Fruit fly (Drosophila melanogaster) whole organism, prepupa: ENCODE data around the gene CtsB.

ENCODE experiments used
- Blimp-1 ChIP-seq: fragments of 200-800 bp; sonication (Bioruptor generic); optimal IDR thresholded peaks from 3 replicates; lab custom pipeline; 2017; ENCODE audit warnings: missing biosample characterization, missing genetic modification characterization, mild to moderate bottlenecking, moderate library complexity, missing genetic modification reagents
- CG10669 ChIP-seq: fragments of 200-800 bp; sonication (Bioruptor generic); optimal IDR thresholded peaks from 3 replicates; lab custom pipeline; 2018; ENCODE audit warnings: missing biosample characterization, mild to moderate bottlenecking, missing genetic modification characterization, moderate library complexity
- CG11294 ChIP-seq: fragments of 200-800 bp; sonication (Bioruptor generic); IDR thresholded peaks from 2 replicates; pipeline ENCODE4 v1.3.6; 2022; ENCODE audit warnings: missing biosample characterization, missing genetic modification characterization
- CG11762 ChIP-seq: fragments of 200-800 bp; sonication (Bioruptor generic); optimal IDR thresholded peaks from 3 replicates; lab custom pipeline; 2016; ENCODE audit warnings: missing biosample characterization, missing genetic modification characterization; ENCODE audit not compliant: insufficient read depth
- CG11902 ChIP-seq: fragments of 200-800 bp; sonication (Bioruptor generic); optimal IDR thresholded peaks from 3 replicates; lab custom pipeline; 2016; ENCODE audit warnings: missing biosample characterization, missing genetic modification characterization
- CG15336 ChIP-seq: fragments of 200-800 bp; sonication (Bioruptor generic); IDR thresholded peaks from 2 replicates; pipeline ENCODE4 v1.3.6; 2022; ENCODE audit warnings: missing biosample characterization, missing genetic modification characterization
- CG16779 ChIP-seq: fragments of 200-800 bp; sonication (Bioruptor generic); optimal IDR thresholded peaks from 3 replicates; lab custom pipeline; 2017; ENCODE audit warnings: missing biosample characterization, mild to moderate bottlenecking, missing genetic modification characterization
- CG31627 ChIP-seq: fragments of 200-800 bp; sonication (Bioruptor generic); optimal IDR thresholded peaks from 3 replicates; lab custom pipeline; 2016; ENCODE audit warnings: missing biosample characterization, missing genetic modification characterization
- CG32006 ChIP-seq: fragments of 200-800 bp; sonication (Bioruptor generic); optimal IDR thresholded peaks from 3 replicates; lab custom pipeline; 2017; ENCODE audit warnings: missing biosample characterization, mild to moderate bottlenecking, missing genetic modification characterization
- CG34406 ChIP-seq: fragments of 200-800 bp; sonication (Bioruptor generic); optimal IDR thresholded peaks from 3 replicates; lab custom pipeline; 2016; ENCODE audit warnings: missing biosample characterization, missing genetic modification characterization
- CG3919 ChIP-seq: fragments of 200-800 bp; sonication (Bioruptor generic); optimal IDR thresholded peaks from 3 replicates; lab custom pipeline; 2016; ENCODE audit warnings: missing biosample characterization, missing genetic modification characterization
- CG6276 ChIP-seq: fragments of 200-800 bp; sonication (Bioruptor generic); optimal IDR thresholded peaks from 2 replicates; lab custom pipeline; 2017; ENCODE audit warnings: missing biosample characterization, mild to moderate bottlenecking, missing genetic modification characterization
- CG6792 ChIP-seq: fragments of 200-800 bp; sonication (Bioruptor generic); optimal IDR thresholded peaks from 3 replicates; lab custom pipeline; 2016; ENCODE audit warnings: missing biosample characterization, missing genetic modification characterization
- CG6854 ChIP-seq: fragments of 200-800 bp; sonication (Bioruptor generic); optimal IDR thresholded peaks from 2 replicates; lab custom pipeline; 2017; ENCODE audit warnings: missing biosample characterization, mild to moderate bottlenecking, missing genetic modification characterization
- CG8119 ChIP-seq: fragments of 200-800 bp; sonication (Bioruptor generic); IDR thresholded peaks from 3 replicates; pipeline ENCODE4 v1.3.6; 2022; ENCODE audit warnings: missing biosample characterization, missing genetic modification characterization
- CG8319 ChIP-seq: fragments of 200-800 bp; sonication (Bioruptor generic); optimal IDR thresholded peaks from 3 replicates; lab custom pipeline; 2016; ENCODE audit warnings: missing biosample characterization, missing genetic modification characterization
- CG8632 ChIP-seq: fragments of 200-800 bp; sonication (Bioruptor generic); optimal IDR thresholded peaks from 3 replicates; lab custom pipeline; 2016; ENCODE audit warnings: missing biosample characterization, missing genetic modification characterization
- CG9139 ChIP-seq: fragments of 200-800 bp; sonication (Bioruptor generic); optimal IDR thresholded peaks from 3 replicates; lab custom pipeline; 2017; ENCODE audit warnings: missing biosample characterization, mild to moderate bottlenecking, missing genetic modification characterization
- Eip75B ChIP-seq: fragments of 200-800 bp; sonication (Bioruptor generic); optimal IDR thresholded peaks from 3 replicates; lab custom pipeline; 2016; ENCODE audit warnings: missing biosample characterization, missing genetic modification characterization
- Eip78C ChIP-seq: fragments of 200-800 bp; sonication (Bioruptor generic); peaks from one replicate; lab custom pipeline; 2016; ENCODE audit warnings: missing biosample characterization, missing genetic modification characterization
- Ets21C ChIP-seq: fragments of 200-800 bp; sonication (Bioruptor generic); optimal IDR thresholded peaks from 3 replicates; lab custom pipeline; 2016; ENCODE audit warnings: missing biosample characterization, missing genetic modification characterization
- Ets96B ChIP-seq: fragments of 200-800 bp; optimal IDR thresholded peaks from 2 replicates; lab custom pipeline; 2019; ENCODE audit warnings: missing biosample characterization, mild to moderate bottlenecking, missing genetic modification characterization, moderate library complexity
- Gug ChIP-seq: fragments of 200-800 bp; sonication (Bioruptor generic); IDR thresholded peaks from 2 replicates; pipeline ENCODE4 v1.3.6; 2022; ENCODE audit warnings: missing biosample characterization, missing genetic modification characterization
- Hr38 ChIP-seq: sonication (Bioruptor generic); optimal IDR thresholded peaks from 2 replicates; lab custom pipeline; 2016; ENCODE audit warnings: missing biosample characterization, missing genetic modification characterization
- Hr4 ChIP-seq: fragments of 200-800 bp; sonication (Bioruptor generic); optimal IDR thresholded peaks from 3 replicates; lab custom pipeline; 2016; ENCODE audit warnings: missing biosample characterization, missing genetic modification characterization
- Lpt ChIP-seq: fragments of 200-800 bp; sonication (Bioruptor generic); optimal IDR thresholded peaks from 3 replicates; lab custom pipeline; 2016; ENCODE audit warnings: missing biosample characterization, missing genetic modification characterization
- Met ChIP-seq: fragments of 200-800 bp; sonication (Bioruptor generic); optimal IDR thresholded peaks from 3 replicates; lab custom pipeline; 2016; ENCODE audit warnings: missing biosample characterization, missing genetic modification characterization
- OdsH ChIP-seq: fragments of 200-800 bp; sonication (Bioruptor generic); optimal IDR thresholded peaks from 3 replicates; lab custom pipeline; 2016; ENCODE audit warnings: missing biosample characterization, missing genetic modification characterization
- Smox ChIP-seq: fragments of 200-800 bp; sonication (Bioruptor generic); optimal IDR thresholded peaks from 3 replicates; lab custom pipeline; 2016; ENCODE audit warnings: missing biosample characterization, missing genetic modification characterization
- Sox102F ChIP-seq: fragments of 200-800 bp; sonication (Bioruptor generic); optimal IDR thresholded peaks from 2 replicates; lab custom pipeline; 2016; ENCODE audit warnings: missing biosample characterization, mild to moderate bottlenecking, missing genetic modification characterization
- Sox14 ChIP-seq: fragments of 200-800 bp; sonication (Bioruptor generic); optimal IDR thresholded peaks from 3 replicates; lab custom pipeline; 2016; ENCODE audit warnings: missing biosample characterization, missing genetic modification characterization
- Sox15 ChIP-seq: fragments of 200-800 bp; sonication (Bioruptor generic); optimal IDR thresholded peaks from 3 replicates; lab custom pipeline; 2016; ENCODE audit warnings: missing biosample characterization, missing genetic modification characterization
- achi ChIP-seq: fragments of 200-800 bp; sonication (Bioruptor generic); optimal IDR thresholded peaks from 3 replicates; lab custom pipeline; 2016; ENCODE audit warnings: missing biosample characterization, missing genetic modification characterization
- acj6 ChIP-seq: fragments of 200-800 bp; sonication (Bioruptor generic); optimal IDR thresholded peaks from 3 replicates; lab custom pipeline; 2016; ENCODE audit warnings: missing biosample characterization, missing genetic modification characterization
- cyc ChIP-seq: fragments of 200-800 bp; sonication (Bioruptor generic); optimal IDR thresholded peaks from 3 replicates; lab custom pipeline; 2016; ENCODE audit warnings: missing biosample characterization, missing genetic modification characterization
- dac ChIP-seq: fragments of 200-800 bp; sonication (Bioruptor generic); optimal IDR thresholded peaks from 2 replicates; lab custom pipeline; 2017; ENCODE audit warnings: missing biosample characterization, mild to moderate bottlenecking, missing genetic modification characterization
- dsx ChIP-seq: fragments of 200-800 bp; optimal IDR thresholded peaks from 3 replicates; lab custom pipeline; 2019; ENCODE audit warnings: missing biosample characterization, mild to moderate bottlenecking, missing genetic modification characterization, moderate library complexity; ENCODE audit not compliant: poor library complexity, severe bottlenecking
- esn ChIP-seq: fragments of 200-800 bp; sonication (Bioruptor generic); optimal IDR thresholded peaks from 2 replicates; lab custom pipeline; 2016; ENCODE audit warnings: missing biosample characterization, mild to moderate bottlenecking, missing genetic modification characterization, moderate library complexity
- fd59A ChIP-seq: fragments of 200-800 bp; sonication (Bioruptor generic); optimal IDR thresholded peaks from 2 replicates; lab custom pipeline; 2017; ENCODE audit warnings: missing biosample characterization, mild to moderate bottlenecking, missing genetic modification characterization, missing genetic modification reagents
- fd85E ChIP-seq: fragments of 200-800 bp; sonication (Bioruptor generic); optimal IDR thresholded peaks from 3 replicates; lab custom pipeline; 2016; ENCODE audit warnings: missing biosample characterization, missing genetic modification characterization
- fkh ChIP-seq: fragments of 200-800 bp; sonication (Bioruptor generic); optimal IDR thresholded peaks from 3 replicates; lab custom pipeline; 2017; ENCODE audit warnings: missing biosample characterization, mild to moderate bottlenecking, missing genetic modification characterization, moderate library complexity
- net ChIP-seq: fragments of 200-800 bp; sonication (Bioruptor generic); optimal IDR thresholded peaks from 3 replicates; lab custom pipeline; 2016; ENCODE audit warnings: missing biosample characterization, missing genetic modification characterization
- pdm3 ChIP-seq: fragments of 200-800 bp; sonication (Bioruptor generic); optimal IDR thresholded peaks from 3 replicates; lab custom pipeline; 2016; ENCODE audit warnings: missing biosample characterization, missing genetic modification characterization
- salr ChIP-seq, 2 experiments: fragments of 200-800 bp; sonication (Bioruptor generic); optimal IDR thresholded peaks; 3 replicates each; lab custom pipeline; 2016 to 2018; ENCODE audit warnings: missing biosample characterization in 2 of 2, missing genetic modification characterization in 2 of 2, mild to moderate bottlenecking in 1 of 2
- spab ChIP-seq: fragments of 200-800 bp; sonication (Bioruptor generic); optimal IDR thresholded peaks from 2 replicates; lab custom pipeline; 2017; ENCODE audit warnings: missing biosample characterization, mild to moderate bottlenecking, missing genetic modification characterization, missing genetic modification reagents
- ss ChIP-seq, 2 experiments: fragments of 200-800 bp; sonication (Bioruptor generic); optimal IDR thresholded peaks; 2 replicates in 1 of 2; 3 replicates in 1 of 2; lab custom pipeline; 2017 to 2018; ENCODE audit warnings: mild to moderate bottlenecking in 2 of 2, missing biosample characterization in 2 of 2, missing genetic modification characterization in 2 of 2, moderate library complexity in 1 of 2
- svp ChIP-seq: fragments of 200-800 bp; sonication (Bioruptor generic); peaks from one replicate; lab custom pipeline; 2016; ENCODE audit warnings: missing biosample characterization, missing genetic modification characterization
- topi ChIP-seq: fragments of 200-800 bp; sonication (Bioruptor generic); optimal IDR thresholded peaks from 3 replicates; lab custom pipeline; 2016; ENCODE audit warnings: missing biosample characterization, missing genetic modification characterization
- vri ChIP-seq: fragments of 200-800 bp; sonication (Bioruptor generic); optimal IDR thresholded peaks from 3 replicates; lab custom pipeline; 2016; ENCODE audit warnings: missing biosample characterization, mild to moderate bottlenecking, missing genetic modification characterization

Gene CtsB

dm6 chrX:13755152-13755557 is 26.8 kb downstream of the CtsB start, which contains the start of gene Pdcd4 (continued):
- TF ChIP-seq achi (GFP tag; lab: Kevin White, UChicago) (no peak), CG9139 (GFP tag; lab: Kevin White, UChicago) (peak; percentile 69), esn (GFP tag; lab: Kevin White, UChicago) (peak; percentile 5), spab (GFP tag; lab: Kevin White, UChicago) (peak; percentile 7), CG31627 (GFP tag; lab: Kevin White, UChicago) (no peak), fkh (GFP tag; lab: Kevin White, UChicago) (peak; percentile 15), Gug (no peak)

dm6 chrX:13754476-13754875 is 27.5 kb downstream of the CtsB start:
- TF ChIP-seq Hr38 (no peak), CG16779 (tag; lab: Kevin White, UChicago) (peak; percentile 13), dsx (GFP tag; lab: Kevin White, UChicago) (no peak), vri (GFP tag; lab: Kevin White, UChicago) (peak; percentile 58), acj6 (GFP tag; lab: Kevin White, UChicago) (peak; percentile 31), CG11902 (GFP tag; lab: Kevin White, UChicago) (no peak), CG3919 (GFP tag; lab: Kevin White, UChicago) (peak; percentile 55), fkh (GFP tag; lab: Kevin White, UChicago) (no peak), CG8319 (GFP tag; lab: Kevin White, UChicago) (no peak), CG6792 (peak; percentile 36), CG32006 (peak; percentile 53), CG11294 (GFP tag; lab: Robert Waterston, UW) (no peak; the same call in 1 of the 2 replicates), CG6276 (GFP tag; lab: Kevin White, UChicago) (peak; percentile 76), Sox15 (GFP tag; lab: Kevin White, UChicago) (peak; percentile 8), spab (GFP tag; lab: Kevin White, UChicago) (peak; percentile 7), CG6854 (GFP tag; lab: Kevin White, UChicago) (no peak), svp (GFP tag; lab: Kevin White, UChicago) (peak; percentile 77), Met (GFP tag; lab: Kevin White, UChicago) (peak; percentile 62), salr (GFP tag; optimal IDR thresholded peaks at IDR 0.05; lab: Kevin White, UChicago) (peak in 1 of 2 experiments; percentile 39), Ets96B (peak; percentile 34), fd59A (GFP tag; lab: Kevin White, UChicago) (no peak), Blimp-1 (GFP tag; lab: Kevin White, UChicago) (no peak), CG9139 (GFP tag; lab: Kevin White, UChicago) (peak; percentile 29), CG34406 (GFP tag; lab: Kevin White, UChicago) (peak; percentile 50), CG8119 (GFP tag; lab: Robert Waterston, UW) (peak; percentile 73), pdm3 (GFP tag; lab: Kevin White, UChicago) (peak; percentile 32), CG10669 (GFP tag; lab: Kevin White, UChicago) (peak; percentile 26), Hr4 (GFP tag; lab: Kevin White, UChicago) (peak; percentile 26), Lpt (GFP tag; lab: Kevin White, UChicago) (peak; percentile 28), dac (GFP tag; lab: Kevin White, UChicago) (no peak), Sox14 (GFP tag; lab: Kevin White, UChicago) (peak; percentile 34), topi (GFP tag; lab: Kevin White, UChicago) (peak; percentile 62), Ets21C (GFP tag; lab: Kevin White, UChicago) (peak; percentile 13), fd85E (GFP tag; lab: Kevin White, UChicago) (no peak), OdsH (GFP tag; lab: Kevin White, UChicago) (peak; percentile 22), Gug (peak; percentile 42), Sox102F (GFP tag; lab: Kevin White, UChicago) (peak; percentile 38), CG15336 (GFP tag; lab: Robert Waterston, UW) (peak; percentile 58), CG8632 (GFP tag; lab: Kevin White, UChicago) (peak; percentile 6), ss (GFP tag; optimal IDR thresholded peaks at IDR 0.05; lab: Kevin White, UChicago) (peak in 1 of 2 experiments; percentile 25), Smox (GFP tag; lab: Kevin White, UChicago) (peak; percentile 62), cyc (GFP tag; lab: Kevin White, UChicago) (peak; percentile 20), net (GFP tag; lab: Kevin White, UChicago) (peak; percentile 34), Eip75B (no peak), Eip78C (GFP tag; lab: Kevin White, UChicago) (peak; percentile 78), CG11762 (GFP tag; lab: Kevin White, UChicago) (peak; percentile 3)
